Worm (Caenorhabditis elegans) whole organism, L2 larva: ENCODE data around the gene F13H10.8.
A peak's percentile ranks its signal among the peaks of the same experiment; 100 is the strongest.
"Not testable (repeated sequence)": the region's sequence is repeated elsewhere in the genome, so short reads cannot be mapped to it uniquely, and the experiment has no call there.

Experiments used
- C34F6.9 ChIP-seq: fragments of 150-350 bp; optimal IDR thresholded peaks from 2 replicates; lab custom pipeline; 2014; ENCODE audit warnings: missing biosample characterization, missing genetic modification characterization
- R02D3.7 ChIP-seq: fragments of 150-350 bp; optimal IDR thresholded peaks from 2 replicates; lab custom pipeline; 2014; ENCODE audit warnings: missing biosample characterization, missing genetic modification characterization
- Y55F3AM.14 ChIP-seq: fragments of 200-800 bp; sonication (Bioruptor generic); optimal IDR thresholded peaks from 2 replicates; lab custom pipeline; 2018; ENCODE audit warnings: mild to moderate bottlenecking, missing genetic modification characterization, missing compliant biosample characterization
- aly-2 ChIP-seq: fragments of 150-350 bp; optimal IDR thresholded peaks from 2 replicates; lab custom pipeline; 2014; ENCODE audit warnings: missing biosample characterization, missing genetic modification characterization
- ama-1 ChIP-seq: fragments of 150-350 bp; optimal IDR thresholded peaks from 2 replicates; lab custom pipeline; 2018; ENCODE audit warnings: inconsistent platforms
- ceh-82 ChIP-seq: fragments of 150-350 bp; optimal IDR thresholded peaks from 2 replicates; lab custom pipeline; 2014; ENCODE audit warnings: missing biosample characterization, missing genetic modification characterization
- crh-2 ChIP-seq: sonication (generic microtip); optimal IDR thresholded peaks from 2 replicates; lab custom pipeline; 2017; ENCODE audit warnings: missing biosample characterization, missing genetic modification characterization
- egl-27 ChIP-seq: sonication (generic microtip); optimal IDR thresholded peaks from 3 replicates; lab custom pipeline; 2017; ENCODE audit warnings: missing biosample characterization, missing genetic modification reagents, missing genetic modification characterization
- fos-1 ChIP-seq: fragments of 150-350 bp; optimal IDR thresholded peaks from 2 replicates; lab custom pipeline; 2014; ENCODE audit warnings: missing biosample characterization, missing genetic modification characterization
- gmeb-1 ChIP-seq: fragments of 150-350 bp; optimal IDR thresholded peaks from 2 replicates; lab custom pipeline; 2014; ENCODE audit warnings: missing biosample characterization, missing genetic modification characterization
- lin-11 ChIP-seq: fragments of 150-350 bp; sonication (generic microtip); optimal IDR thresholded peaks from 2 replicates; lab custom pipeline; 2014; ENCODE audit warnings: missing biosample characterization, missing genetic modification characterization, inconsistent platforms, mixed read lengths
- lsy-2 ChIP-seq, 2 experiments: fragments of 150-350 bp in 1 of 2; sonication (generic microtip) in 1 of 2; optimal IDR thresholded peaks; 2 replicates each; lab custom pipeline; 2014 to 2017; ENCODE audit warnings: missing biosample characterization in 2 of 2, missing genetic modification characterization in 2 of 2
- mbf-1 ChIP-seq: sonication (generic microtip); optimal IDR thresholded peaks from 2 replicates; lab custom pipeline; 2017; ENCODE audit warnings: missing biosample characterization, missing genetic modification characterization
- mdl-1 ChIP-seq, 2 experiments: fragments of 150-350 bp in 1 of 2; sonication (generic microtip) in 1 of 2; optimal IDR thresholded peaks; 2 replicates each; lab custom pipeline; 2017; ENCODE audit warnings: missing biosample characterization in 2 of 2, missing genetic modification characterization in 2 of 2
- nhr-10 ChIP-seq: sonication (generic microtip); optimal IDR thresholded peaks from 2 replicates; lab custom pipeline; 2017; ENCODE audit warnings: missing biosample characterization, missing genetic modification characterization
- nhr-11 ChIP-seq: fragments of 150-350 bp; optimal IDR thresholded peaks from 2 replicates; lab custom pipeline; 2014; ENCODE audit warnings: missing biosample characterization, missing genetic modification characterization
- nhr-129 ChIP-seq: fragments of 150-350 bp; optimal IDR thresholded peaks from 2 replicates; lab custom pipeline; 2014; ENCODE audit warnings: missing biosample characterization, missing genetic modification characterization
- nhr-21 ChIP-seq: fragments of 150-350 bp; optimal IDR thresholded peaks from 2 replicates; lab custom pipeline; 2014; ENCODE audit warnings: missing biosample characterization, missing genetic modification characterization
- nhr-25 ChIP-seq: fragments of 150-350 bp; sonication (generic microtip); optimal IDR thresholded peaks from 3 replicates; lab custom pipeline; 2014; ENCODE audit warnings: missing biosample characterization, missing genetic modification characterization
- peb-1 ChIP-seq: fragments of 150-350 bp; optimal IDR thresholded peaks from 2 replicates; lab custom pipeline; 2014; ENCODE audit warnings: missing biosample characterization, missing genetic modification characterization
- sem-4 ChIP-seq: fragments of 150-350 bp; optimal IDR thresholded peaks from 2 replicates; lab custom pipeline; 2014; ENCODE audit warnings: missing biosample characterization, missing genetic modification reagents, missing genetic modification characterization
- sma-9 ChIP-seq, 2 experiments: fragments of 150-350 bp in 1 of 2; sonication (generic microtip) in 1 of 2; optimal IDR thresholded peaks; 2 replicates each; lab custom pipeline; 2014 to 2016; ENCODE audit warnings: missing genetic modification characterization in 2 of 2, mild to moderate bottlenecking in 1 of 2, missing biosample characterization in 1 of 2, missing compliant biosample characterization in 1 of 2, missing genetic modification reagents in 1 of 2, moderate library complexity in 1 of 2
- unc-39 ChIP-seq: fragments of 150-350 bp; optimal IDR thresholded peaks from 2 replicates; lab custom pipeline; 2014; ENCODE audit warnings: missing biosample characterization, missing genetic modification characterization
- unc-55 ChIP-seq: fragments of 150-350 bp; sonication (generic microtip); optimal IDR thresholded peaks from 3 replicates; lab custom pipeline; 2014; ENCODE audit warnings: missing biosample characterization, missing genetic modification reagents, missing genetic modification characterization
- unc-62 ChIP-seq: fragments of 150-350 bp; optimal IDR thresholded peaks from 2 replicates; lab custom pipeline; 2014; ENCODE audit warnings: missing biosample characterization, missing genetic modification reagents, missing genetic modification characterization
- zag-1 ChIP-seq: fragments of 150-350 bp; optimal IDR thresholded peaks from 2 replicates; lab custom pipeline; 2014; ENCODE audit warnings: missing biosample characterization, missing genetic modification characterization
- ztf-1 ChIP-seq: fragments of 200-800 bp; sonication (Bioruptor generic); conservative IDR thresholded peaks from 2 replicates; pipeline ENCODE4 v1.3.6; 2022; ENCODE audit warnings: missing genetic modification characterization, missing compliant biosample characterization

F13H10.8 gene

ce11 chrIV:10985568-10986035 is 34.7 kb upstream of the F13H10.8 start, which contains the start of gene cyb-2.1:
Gene cyb-2.1, plus strand, starts transcription at chrIV:10985985.
- no peak for TF ChIP-seq zag-1 (tag; lab: Kevin White, UChicago)
- no peak for TF ChIP-seq sem-4
- TF ChIP-seq R02D3.7 (tag; lab: Kevin White, UChicago): no peak

ce11 chrIV:10987342-10987945 is 32.9 kb upstream of the F13H10.8 start, which contains the start of gene Y43E12A.3:
Gene Y43E12A.3, plus strand, starts transcription at chrIV:10987895.
- TF ChIP-seq unc-62 (GFP tag; lab: Kevin White, UChicago); C34F6.9 (tag; lab: Kevin White, UChicago); egl-27: not testable (repeated sequence)

ce11 chrIV:10990699-10991098 is 29.6 kb upstream of the F13H10.8 start, which contains the start of gene F13H10.5:
Gene F13H10.5, plus strand, starts transcription at chrIV:10990999.
- TF ChIP-seq sem-4: no peak
- TF ChIP-seq gmeb-1: no peak
- TF ChIP-seq sma-9 (GFP tag; optimal IDR thresholded peaks at IDR 0.05; lab: Kevin White, UChicago): no peak
- TF ChIP-seq sma-9 (tag; optimal IDR thresholded peaks at IDR 0.05; lab: Kevin White, UChicago): no peak
- no peak for TF ChIP-seq ceh-82
- no peak for TF ChIP-seq Y55F3AM.14 (GFP tag; lab: Kevin White, UChicago)
- no peak for TF ChIP-seq fos-1 (tag; lab: Kevin White, UChicago)
- no peak for TF ChIP-seq nhr-25
- TF ChIP-seq nhr-129 (tag; lab: Kevin White, UChicago): no peak
- TF ChIP-seq lin-11 (tag; lab: Kevin White, UChicago): no peak
- no peak for TF ChIP-seq peb-1 (tag; lab: Kevin White, UChicago)
- TF ChIP-seq R02D3.7 (tag; lab: Kevin White, UChicago): no peak
- TF ChIP-seq, all 48 proteins: peak for 0

- TF ChIP-seq sma-9 (GFP tag; optimal IDR thresholded peaks at IDR 0.05; lab: Kevin White, UChicago): no peak
- no peak for TF ChIP-seq sma-9 (tag; optimal IDR thresholded peaks at IDR 0.05; lab: Kevin White, UChicago)
- TF ChIP-seq aly-2 (tag; lab: Kevin White, UChicago): no peak
- no peak for TF ChIP-seq unc-55 (GFP tag; lab: Kevin White, UChicago)
- no peak for TF ChIP-seq ama-1 (lab: Kevin White, UChicago)
- TF ChIP-seq nhr-10 (tag; lab: Kevin White, UChicago): no peak
- TF ChIP-seq ztf-1 (GFP tag; lab: Robert Waterston, UW): no peak
- no peak for TF ChIP-seq nhr-129 (tag; lab: Kevin White, UChicago)
- TF ChIP-seq mbf-1: no peak
- TF ChIP-seq lsy-2 (tag; optimal IDR thresholded peaks at IDR 0.05; lab: Kevin White, UChicago): no peak
- no peak for TF ChIP-seq unc-62 (GFP tag; lab: Kevin White, UChicago)
Measured at ce11 chrIV:11001614-11002013, 18.7 kb upstream of the F13H10.8 start, which contains the start of gene F13H10.9. Gene F13H10.9, plus strand, starts transcription at chrIV:11001914.

- no peak for TF ChIP-seq nhr-11 (tag; lab: Kevin White, UChicago)
- TF ChIP-seq ama-1 (lab: Kevin White, UChicago): no peak
- TF ChIP-seq lin-11 (tag; lab: Kevin White, UChicago): no peak
- TF ChIP-seq nhr-10 (tag; lab: Kevin White, UChicago): no peak
- TF ChIP-seq nhr-21: no peak
- TF ChIP-seq mdl-1 (tag; optimal IDR thresholded peaks at IDR 0.05; lab: Kevin White, UChicago): no peak
- no peak for TF ChIP-seq nhr-25
- peak; percentile 12 for TF ChIP-seq unc-55 (GFP tag; lab: Kevin White, UChicago)
- TF ChIP-seq crh-2: no peak
Measured at ce11 chrIV:11004273-11004672, 16.0 kb upstream of the F13H10.8 start, which contains the start of gene F13H10.1. Gene F13H10.1, plus strand, starts transcription at chrIV:11004573.

ce11 chrIV:11006383-11006782 is 13.9 kb upstream of the F13H10.8 start:
- TF ChIP-seq unc-39 (tag; lab: Kevin White, UChicago) (no peak), lsy-2 (tag; optimal IDR thresholded peaks at IDR 0.05; lab: Kevin White, UChicago) (peak in 1 of 2 experiments; percentile 6)

ce11 chrIV:11006868-11007267 is 13.4 kb upstream of the F13H10.8 start:
- TF ChIP-seq peb-1 (tag; lab: Kevin White, UChicago): no peak
- peak; percentile 64 for TF ChIP-seq fos-1 (tag; lab: Kevin White, UChicago)
